Worm (Caenorhabditis elegans): ENCODE data around the gene F08C6.18.

DNA sequence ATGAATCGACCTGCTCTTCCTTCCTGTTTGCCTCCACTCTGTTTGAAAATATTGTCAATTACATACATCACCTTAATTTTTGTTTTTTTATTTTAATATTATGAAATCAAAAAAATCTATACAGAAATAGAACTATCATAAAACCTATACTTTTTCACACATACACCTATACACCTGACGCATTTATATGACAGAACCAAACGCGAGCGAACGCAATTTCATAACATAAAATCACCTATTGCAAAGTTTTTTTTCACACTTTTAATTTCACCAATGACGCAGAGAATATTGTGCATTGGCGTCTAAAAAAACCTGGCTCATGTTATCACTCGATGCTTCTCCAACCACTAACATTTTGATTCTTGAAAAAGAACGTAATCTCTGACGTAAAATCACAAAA, 11.5 kb downstream of the F08C6.18 start:
- TF ChIP-seq mdl-1 (tag; optimal IDR thresholded peaks at IDR 0.05) (no peak), hpl-2 (GFP tag; optimal IDR thresholded peaks at IDR 0.05) (no peak), C34B4.2 (tag; optimal IDR thresholded peaks at IDR 0.05) (no peak)
